Worm (Caenorhabditis elegans): ENCODE results near the gene ZC262.2.
"Not testable (repeated sequence)": the region's sequence is repeated elsewhere in the genome, so short reads cannot be mapped to it uniquely, and the experiment has no call there.

- not testable (repeated sequence) for TF ChIP-seq skn-1 (tag; optimal IDR thresholded peaks at IDR 0.05); lir-3 (tag; optimal IDR thresholded peaks at IDR 0.05; ENCODE audit: poor library complexity); lin-13 (GFP tag; optimal IDR thresholded peaks at IDR 0.05); fos-1 (tag; optimal IDR thresholded peaks at IDR 0.05); egl-27 (tag; optimal IDR thresholded peaks at IDR 0.05); nhr-237 (tag; optimal IDR thresholded peaks at IDR 0.05); ceh-90 (tag; optimal IDR thresholded peaks at IDR 0.05); pqm-1 (tag; optimal IDR thresholded peaks at IDR 0.05); nhr-12 (tag; optimal IDR thresholded peaks at IDR 0.05); mab-9 (GFP tag; IDR thresholded peaks at IDR 0.05)
Measured at ce11 chrIII:8344283-8344682, 12.4 kb downstream of the ZC262.2 start, which contains the start of gene ZC262.7.

All from whole organism, L1 larva.